Worm (Caenorhabditis elegans) whole organism, young adult: ENCODE measurements around the gene gfrp-1.

Experiments
- B0261.1 ChIP-seq: sonication (generic microtip); optimal IDR thresholded peaks from 2 replicates; lab custom pipeline; 2016; ENCODE audit warnings: mild to moderate bottlenecking, missing genetic modification characterization, moderate library complexity, missing compliant biosample characterization
- D2030.7 ChIP-seq: fragments of 200-800 bp; sonication (Bioruptor generic); IDR thresholded peaks from 2 replicates; pipeline ENCODE4 v1.3.6; 2022; ENCODE audit warnings: missing genetic modification reagents, missing genetic modification characterization, missing compliant biosample characterization
- F22D6.2 ChIP-seq: sonication (generic microtip); optimal IDR thresholded peaks from 2 replicates; lab custom pipeline; 2016; ENCODE audit warnings: mild to moderate bottlenecking, missing genetic modification characterization, missing compliant biosample characterization
- F37B4.10 ChIP-seq: fragments of 200-800 bp; sonication (Bioruptor generic); IDR thresholded peaks from 2 replicates; pipeline ENCODE4 v1.3.6; 2022; ENCODE audit warnings: missing genetic modification characterization, missing compliant biosample characterization
- F57C9.4 ChIP-seq: sonication (generic microtip); optimal IDR thresholded peaks from 2 replicates; lab custom pipeline; 2017; ENCODE audit warnings: mild to moderate bottlenecking, missing genetic modification characterization, missing compliant biosample characterization
- K11D2.4 ChIP-seq: fragments of 200-800 bp; sonication (Bioruptor generic); IDR thresholded peaks from 2 replicates; pipeline ENCODE4 v1.3.6; 2022; ENCODE audit warnings: missing genetic modification reagents, missing genetic modification characterization, missing compliant biosample characterization
- Y53F4B.3 ChIP-seq: fragments of 200-800 bp; sonication (Bioruptor generic); IDR thresholded peaks from 2 replicates; pipeline ENCODE4 v1.3.6; 2022; ENCODE audit warnings: missing genetic modification reagents, missing genetic modification characterization, missing compliant biosample characterization
- athp-1 ChIP-seq: sonication (generic microtip); optimal IDR thresholded peaks from 2 replicates; lab custom pipeline; 2017; ENCODE audit warnings: mild to moderate bottlenecking, missing genetic modification characterization, missing compliant biosample characterization
- attf-3 ChIP-seq: fragments of 200-800 bp; sonication (Bioruptor generic); conservative IDR thresholded peaks from 2 replicates; pipeline ENCODE4 v1.3.6; 2022; ENCODE audit warnings: missing genetic modification reagents, missing genetic modification characterization, missing compliant biosample characterization
- cebp-2 ChIP-seq: fragments of 200-800 bp; sonication (Bioruptor generic); IDR thresholded peaks from 2 replicates; pipeline ENCODE4 v1.3.6; 2022; ENCODE audit warnings: missing genetic modification characterization, missing compliant biosample characterization
- ceh-40 ChIP-seq: fragments of 200-800 bp; sonication (Bioruptor generic); IDR thresholded peaks from 2 replicates; pipeline ENCODE4 v1.3.6; 2022; ENCODE audit warnings: missing genetic modification characterization, missing compliant biosample characterization
- dox-1 ChIP-seq: fragments of 200-800 bp; sonication (Bioruptor generic); IDR thresholded peaks from 2 replicates; pipeline ENCODE4 v1.3.6; 2022; ENCODE audit warnings: missing genetic modification reagents, missing genetic modification characterization, missing compliant biosample characterization
- dpff-1 ChIP-seq: sonication (generic microtip); optimal IDR thresholded peaks from 2 replicates; lab custom pipeline; 2017; ENCODE audit warnings: mild to moderate bottlenecking, missing genetic modification characterization, missing compliant biosample characterization
- egl-18 ChIP-seq: fragments of 200-800 bp; sonication (Bioruptor generic); IDR thresholded peaks from 2 replicates; pipeline ENCODE4 v1.3.6; 2022; ENCODE audit warnings: missing genetic modification reagents, missing genetic modification characterization, missing compliant biosample characterization
- egrh-3 ChIP-seq: fragments of 200-800 bp; sonication (Bioruptor generic); IDR thresholded peaks from 2 replicates; pipeline ENCODE4 v1.3.6; 2022; ENCODE audit warnings: missing genetic modification reagents, missing genetic modification characterization, missing compliant biosample characterization
- him-1 ChIP-seq: sonication (generic microtip); optimal IDR thresholded peaks from 2 replicates; lab custom pipeline; 2016; ENCODE audit warnings: missing genotype, missing genetic modification reagents, missing genetic modification characterization, missing compliant biosample characterization
- hrde-1 ChIP-seq: sonication (generic microtip); optimal IDR thresholded peaks from 2 replicates; lab custom pipeline; 2016; ENCODE audit warnings: missing genetic modification characterization, mild to moderate bottlenecking, missing compliant biosample characterization, moderate library complexity, missing genotype, missing genetic modification reagents, borderline replicate concordance
- madf-8 ChIP-seq: fragments of 200-800 bp; sonication (Bioruptor generic); conservative IDR thresholded peaks from 2 replicates; pipeline ENCODE4 v1.3.6; 2022; ENCODE audit warnings: missing genetic modification reagents, missing genetic modification characterization, missing compliant biosample characterization
- mcd-1 ChIP-seq: fragments of 200-800 bp; sonication (Bioruptor generic); IDR thresholded peaks from 2 replicates; pipeline ENCODE4 v1.3.6; 2022; ENCODE audit warnings: missing genetic modification reagents, missing genetic modification characterization, missing compliant biosample characterization
- nfyb-1 ChIP-seq: fragments of 200-800 bp; sonication (Bioruptor generic); IDR thresholded peaks from 2 replicates; pipeline ENCODE4 v1.3.6; 2022; ENCODE audit warnings: missing genetic modification reagents, missing genetic modification characterization, missing compliant biosample characterization
- nhr-27 ChIP-seq: fragments of 200-800 bp; sonication (Bioruptor generic); optimal IDR thresholded peaks from 2 replicates; lab custom pipeline; 2018; ENCODE audit warnings: mild to moderate bottlenecking, missing genetic modification characterization, moderate library complexity, missing compliant biosample characterization
- rpc-1 ChIP-seq, 2 experiments: fragments of 150-350 bp in 1 of 2; sonication (generic microtip) in 1 of 2; optimal IDR thresholded peaks; 2 replicates each; lab custom pipeline; 2014 to 2018; ENCODE audit warnings: missing biosample characterization in 1 of 2, missing genetic modification characterization in 1 of 2, missing genetic modification reagents in 1 of 2, missing genotype in 1 of 2
- tbx-9 ChIP-seq: sonication (generic microtip); optimal IDR thresholded peaks from 2 replicates; lab custom pipeline; 2016; ENCODE audit warnings: borderline replicate concordance, missing genetic modification characterization, inconsistent platforms, missing compliant biosample characterization
- tlf-1 ChIP-seq: fragments of 200-800 bp; sonication (Bioruptor generic); optimal IDR thresholded peaks from 2 replicates; lab custom pipeline; 2018; ENCODE audit warnings: mild to moderate bottlenecking, missing genetic modification characterization, missing compliant biosample characterization
- zfh-2 ChIP-seq: fragments of 200-800 bp; sonication (Bioruptor generic); conservative IDR thresholded peaks from 2 replicates; pipeline ENCODE4 v1.3.6; 2022; ENCODE audit warnings: missing genetic modification reagents, missing genetic modification characterization, missing compliant biosample characterization
- ztf-28 ChIP-seq: fragments of 200-800 bp; sonication (Bioruptor generic); IDR thresholded peaks from 2 replicates; pipeline ENCODE4 v1.3.6; 2022; ENCODE audit warnings: missing genetic modification reagents, missing genetic modification characterization, missing compliant biosample characterization
- ztf-3 ChIP-seq: fragments of 200-800 bp; sonication (Bioruptor generic); optimal IDR thresholded peaks from 2 replicates; lab custom pipeline; 2018; ENCODE audit warnings: mild to moderate bottlenecking, missing genetic modification characterization, missing compliant biosample characterization

The gfrp-1 gene

ce11 chrIV:202921-203652, at the start of gene gfrp-1:
TSS of gene gfrp-1 (plus strand) at chrIV:203602.
- TF ChIP-seq cebp-2 (GFP tag; lab: Robert Waterston, UW), result no peak
- TF ChIP-seq hrde-1 (tag; lab: Kevin White, UChicago), result no peak
- no peak for TF ChIP-seq zfh-2 (GFP tag; lab: Robert Waterston, UW)
- TF ChIP-seq K11D2.4, result no peak
- TF ChIP-seq D2030.7, result no peak
- no peak for TF ChIP-seq madf-8
- no peak for TF ChIP-seq tbx-9 (tag; lab: Kevin White, UChicago)
- no peak for TF ChIP-seq him-1 (tag; lab: Kevin White, UChicago)
- TF ChIP-seq F22D6.2 (tag; lab: Kevin White, UChicago), result no peak
- TF ChIP-seq egrh-3 (GFP tag; lab: Robert Waterston, UW), result no peak
- no peak for TF ChIP-seq mcd-1
- no peak for TF ChIP-seq nfyb-1 (GFP tag; lab: Robert Waterston, UW)
- TF ChIP-seq egl-18, result no peak

ce11 chrIV:157809-158208, 45.6 kb upstream of the gfrp-1 start, which contains the start of gene gegf-1:
TSS of gene gegf-1 (minus strand) at chrIV:157909.
- TF ChIP-seq athp-1 (no peak), rpc-1 (optimal IDR thresholded peaks at IDR 0.05; lab: Kevin White, UChicago) (no peak), rpc-1 (tag; optimal IDR thresholded peaks at IDR 0.05; lab: Kevin White, UChicago) (no peak)

ce11 chrIV:158662-159061, 44.7 kb upstream of the gfrp-1 start, which contains the start of gene Y38C1AA.7:
TSS of gene Y38C1AA.7 (plus strand) at chrIV:158962.
- no peak for TF ChIP-seq dox-1 (GFP tag; lab: Robert Waterston, UW)
- no peak for TF ChIP-seq tlf-1 (GFP tag; lab: Kevin White, UChicago)
- no peak for TF ChIP-seq attf-3 (GFP tag; lab: Robert Waterston, UW)
- TF ChIP-seq Y53F4B.3 (GFP tag; lab: Robert Waterston, UW), result no peak
- no peak for TF ChIP-seq nhr-27

- TF ChIP-seq tbx-9 (tag; lab: Kevin White, UChicago) (no peak), rpc-1 (optimal IDR thresholded peaks at IDR 0.05; lab: Kevin White, UChicago) (no peak), rpc-1 (tag; optimal IDR thresholded peaks at IDR 0.05; lab: Kevin White, UChicago) (no peak), B0261.1 (tag; lab: Kevin White, UChicago) (no peak), athp-1 (no peak), F57C9.4 (tag; lab: Kevin White, UChicago) (no peak), dpff-1 (tag; lab: Kevin White, UChicago) (no peak)
Measured at ce11 chrIV:159864-160263, 43.5 kb upstream of the gfrp-1 start, which contains the start of gene Y38C1AA.19. TSS of gene Y38C1AA.19 (plus strand) at chrIV:160164.

- TF ChIP-seq ztf-28 (GFP tag; lab: Robert Waterston, UW) (no peak), F37B4.10 (GFP tag; lab: Robert Waterston, UW) (no peak)
Measured at ce11 chrIV:162530-162929, 40.9 kb upstream of the gfrp-1 start, which contains the start of gene Y38C1AA.6. TSS of gene Y38C1AA.6 (plus strand) at chrIV:162830.

ce11 chrIV:164777-165176, 38.6 kb upstream of the gfrp-1 start, which contains the start of gene cutl-24:
TSS of gene cutl-24 (plus strand) at chrIV:165077.
- TF ChIP-seq ceh-40 (GFP tag; lab: Robert Waterston, UW) (no peak), ztf-3 (GFP tag; lab: Kevin White, UChicago) (no peak)
